Worm (Caenorhabditis elegans): ENCODE data around the gene F46F5.5.

Gene F46F5.5

ce11 chrII:764385-764784, 48.4 kb downstream of the F46F5.5 start:
- TF ChIP-seq dao-5 (tag; optimal IDR thresholded peaks at IDR 0.05) (no peak), W03F9.2 (tag; optimal IDR thresholded peaks at IDR 0.05) (no peak), him-1 (tag; optimal IDR thresholded peaks at IDR 0.05) (no peak)

- TF ChIP-seq W03F9.2 (tag; optimal IDR thresholded peaks at IDR 0.05): no peak
- TF ChIP-seq dao-5 (tag; optimal IDR thresholded peaks at IDR 0.05): no peak
- no peak for TF ChIP-seq him-1 (tag; optimal IDR thresholded peaks at IDR 0.05)
Observed at ce11 chrII:762942-763341, 49.9 kb downstream of the F46F5.5 start.

Measured in whole organism, L4/young adult.